Worm (Caenorhabditis elegans) whole organism, late embryonic: ENCODE measurements around the gene Y56A3A.7.

ENCODE experiments used
- C38D4.7 ChIP-seq: fragments of 200-800 bp; sonication (Bioruptor generic); optimal IDR thresholded peaks from 2 replicates; lab custom pipeline; 2018; ENCODE audit warnings: mild to moderate bottlenecking, missing genetic modification characterization, moderate library complexity, missing compliant biosample characterization
- F13H6.1 ChIP-seq: sonication (generic microtip); optimal IDR thresholded peaks from 2 replicates; lab custom pipeline; 2016; ENCODE audit warnings: missing genetic modification characterization, missing compliant biosample characterization
- K02D7.2 ChIP-seq: sonication (generic microtip); optimal IDR thresholded peaks from 2 replicates; lab custom pipeline; 2017; ENCODE audit warnings: mild to moderate bottlenecking, missing genetic modification characterization, missing compliant biosample characterization
- K09A11.1 ChIP-seq: sonication (generic microtip); optimal IDR thresholded peaks from 2 replicates; lab custom pipeline; 2017; ENCODE audit warnings: antibody characterized with exemption, mild to moderate bottlenecking, missing genetic modification characterization, missing compliant biosample characterization; ENCODE audit not compliant: insufficient read depth
- ahr-1 ChIP-seq: sonication (generic microtip); optimal IDR thresholded peaks from 2 replicates; lab custom pipeline; 2016; ENCODE audit warnings: missing genetic modification characterization, missing compliant biosample characterization
- ama-1 ChIP-seq: fragments of 150-350 bp; optimal IDR thresholded peaks from 2 replicates; lab custom pipeline; 2014
- ceh-2 ChIP-seq: sonication (generic microtip); optimal IDR thresholded peaks from 2 replicates; lab custom pipeline; 2016; ENCODE audit warnings: missing genotype, missing genetic modification characterization, missing compliant biosample characterization
- ceh-22 ChIP-seq: sonication (generic microtip); optimal IDR thresholded peaks from 2 replicates; lab custom pipeline; 2017; ENCODE audit warnings: missing biosample characterization, missing genetic modification characterization
- ceh-34 ChIP-seq: sonication (generic microtip); optimal IDR thresholded peaks from 2 replicates; lab custom pipeline; 2016; ENCODE audit warnings: mild to moderate bottlenecking, missing genetic modification characterization, missing compliant biosample characterization
- ceh-45 ChIP-seq: fragments of 200-800 bp; sonication (Bioruptor generic); IDR thresholded peaks from 2 replicates; pipeline ENCODE4 v1.3.6; 2022; ENCODE audit warnings: missing genetic modification reagents, missing genetic modification characterization, missing compliant biosample characterization
- ceh-6 ChIP-seq: fragments of 200-800 bp; sonication (Bioruptor generic); optimal IDR thresholded peaks from 2 replicates; lab custom pipeline; 2018; ENCODE audit warnings: mild to moderate bottlenecking, missing genetic modification characterization, missing compliant biosample characterization
- che-1 ChIP-seq: sonication (generic microtip); optimal IDR thresholded peaks from 2 replicates; lab custom pipeline; 2016; ENCODE audit warnings: mild to moderate bottlenecking, missing genetic modification characterization, missing compliant biosample characterization
- dve-1 ChIP-seq: sonication (generic microtip); optimal IDR thresholded peaks from 2 replicates; lab custom pipeline; 2017; ENCODE audit warnings: antibody characterized with exemption, mild to moderate bottlenecking, missing genetic modification characterization, missing compliant biosample characterization
- elt-2 ChIP-seq: sonication (generic microtip); optimal IDR thresholded peaks from 2 replicates; lab custom pipeline; 2016; ENCODE audit warnings: missing genetic modification reagents, missing genetic modification characterization, missing compliant biosample characterization
- elt-4 ChIP-seq: sonication (generic microtip); optimal IDR thresholded peaks from 2 replicates; lab custom pipeline; 2016; ENCODE audit warnings: missing genetic modification characterization, missing compliant biosample characterization
- eyg-1 ChIP-seq: sonication (generic microtip); optimal IDR thresholded peaks from 2 replicates; lab custom pipeline; 2016; ENCODE audit warnings: missing genotype, missing genetic modification characterization, missing compliant biosample characterization
- hlh-13 ChIP-seq: fragments of 200-800 bp; sonication (Bioruptor generic); optimal IDR thresholded peaks from 2 replicates; lab custom pipeline; 2018; ENCODE audit warnings: mild to moderate bottlenecking, missing genetic modification characterization, missing compliant biosample characterization
- hlh-8 ChIP-seq: sonication (generic microtip); optimal IDR thresholded peaks from 2 replicates; lab custom pipeline; 2016; ENCODE audit warnings: missing genotype, missing genetic modification characterization, missing compliant biosample characterization
- lim-6 ChIP-seq: sonication (generic microtip); optimal IDR thresholded peaks from 2 replicates; lab custom pipeline; 2016; ENCODE audit warnings: missing genetic modification characterization, missing compliant biosample characterization
- lin-11 ChIP-seq: fragments of 200-800 bp; sonication (Bioruptor generic); optimal IDR thresholded peaks from 2 replicates; lab custom pipeline; 2018; ENCODE audit warnings: mild to moderate bottlenecking, missing genetic modification characterization, missing compliant biosample characterization
- madf-2 ChIP-seq: sonication (generic microtip); optimal IDR thresholded peaks from 2 replicates; lab custom pipeline; 2017; ENCODE audit warnings: missing genetic modification characterization, missing compliant biosample characterization
- mec-3 ChIP-seq: sonication (generic microtip); optimal IDR thresholded peaks from 2 replicates; lab custom pipeline; 2016; ENCODE audit warnings: borderline replicate concordance, missing genetic modification characterization, missing compliant biosample characterization
- nfya-1 ChIP-seq: sonication (generic microtip); optimal IDR thresholded peaks from 2 replicates; lab custom pipeline; 2017; ENCODE audit warnings: missing genetic modification characterization, mild to moderate bottlenecking, missing compliant biosample characterization, antibody characterized with exemption, moderate library complexity
- npax-4 ChIP-seq: sonication (generic microtip); optimal IDR thresholded peaks from 2 replicates; lab custom pipeline; 2016; ENCODE audit warnings: missing genetic modification characterization, missing compliant biosample characterization
- pag-3 ChIP-seq: sonication (generic microtip); optimal IDR thresholded peaks from 2 replicates; lab custom pipeline; 2016; ENCODE audit warnings: missing compliant biosample characterization, missing genetic modification characterization, borderline replicate concordance
- pha-2 ChIP-seq: sonication (generic microtip); optimal IDR thresholded peaks from 2 replicates; lab custom pipeline; 2017; ENCODE audit warnings: mild to moderate bottlenecking, missing genetic modification characterization, missing compliant biosample characterization
- pha-4 ChIP-seq: fragments of 150-350 bp; optimal IDR thresholded peaks from 2 replicates; lab custom pipeline; 2018; ENCODE audit warnings: missing biosample characterization, missing genetic modification reagents, missing genetic modification characterization
- pqm-1 ChIP-seq: sonication (generic microtip); optimal IDR thresholded peaks from 2 replicates; lab custom pipeline; 2016; ENCODE audit warnings: missing genetic modification characterization, missing compliant biosample characterization
- pros-1 ChIP-seq: fragments of 150-350 bp; optimal IDR thresholded peaks from 2 replicates; lab custom pipeline; 2014; ENCODE audit warnings: missing biosample characterization, missing genetic modification reagents, missing genetic modification characterization
- rnt-1 ChIP-seq: sonication (generic microtip); optimal IDR thresholded peaks from 2 replicates; lab custom pipeline; 2016; ENCODE audit warnings: missing genetic modification characterization, missing compliant biosample characterization
- sox-2 ChIP-seq: fragments of 200-800 bp; sonication (Bioruptor generic); IDR thresholded peaks from 2 replicates; pipeline ENCODE4 v1.3.6; 2022; ENCODE audit warnings: missing genetic modification reagents, missing genetic modification characterization, missing compliant biosample characterization
- tbx-2 ChIP-seq: sonication (generic microtip); optimal IDR thresholded peaks from 2 replicates; lab custom pipeline; 2016; ENCODE audit warnings: missing genetic modification characterization, missing compliant biosample characterization
- unc-42 ChIP-seq: sonication (generic microtip); optimal IDR thresholded peaks from 2 replicates; lab custom pipeline; 2016; ENCODE audit warnings: missing genotype, missing genetic modification characterization, missing compliant biosample characterization
- ztf-16 ChIP-seq: sonication (generic microtip); optimal IDR thresholded peaks from 2 replicates; lab custom pipeline; 2017; ENCODE audit warnings: missing genetic modification characterization, missing compliant biosample characterization

The Y56A3A.7 gene

ce11 chrIII:11954150-11954549, 7.3 kb upstream of the Y56A3A.7 start:
- no peak for TF ChIP-seq eyg-1 (tag; lab: Kevin White, UChicago)
- peak; percentile 80 for TF ChIP-seq nfya-1 (tag; lab: Kevin White, UChicago)
- TF ChIP-seq npax-4 (tag; lab: Kevin White, UChicago), result no peak

ce11 chrIII:11951111-11951510, 4.3 kb upstream of the Y56A3A.7 start:
- TF ChIP-seq tbx-2 (tag; lab: Kevin White, UChicago) (no peak), sox-2 (no peak), K09A11.1 (no peak), pag-3 (tag; lab: Kevin White, UChicago) (no peak), ceh-2 (no peak), hlh-13 (GFP tag; lab: Kevin White, UChicago) (no peak), ama-1 (no peak), unc-42 (tag; lab: Kevin White, UChicago) (no peak), dve-1 (tag; lab: Kevin White, UChicago) (no peak), elt-4 (tag; lab: Kevin White, UChicago) (no peak), ceh-6 (GFP tag; lab: Kevin White, UChicago) (no peak), pros-1 (tag; lab: Kevin White, UChicago) (no peak), rnt-1 (no peak), lin-11 (tag; lab: Kevin White, UChicago) (no peak), che-1 (tag; lab: Kevin White, UChicago) (no peak), madf-2 (tag; lab: Kevin White, UChicago) (no peak), mec-3 (tag; lab: Kevin White, UChicago) (no peak), ztf-16 (tag; lab: Kevin White, UChicago) (no peak), pha-2 (tag; lab: Kevin White, UChicago) (no peak), lim-6 (tag; lab: Kevin White, UChicago) (no peak)

ce11 chrIII:11949276-11949879, 2.6 kb upstream of the Y56A3A.7 start:
- TF ChIP-seq elt-2, result no peak
- no peak for TF ChIP-seq pha-2 (tag; lab: Kevin White, UChicago)
- no peak for TF ChIP-seq elt-4 (tag; lab: Kevin White, UChicago)
- no peak for TF ChIP-seq pqm-1
- TF ChIP-seq F13H6.1, result no peak
- TF ChIP-seq lin-11 (tag; lab: Kevin White, UChicago), result no peak
- TF ChIP-seq, all 69 proteins: peak for 0

DNA sequence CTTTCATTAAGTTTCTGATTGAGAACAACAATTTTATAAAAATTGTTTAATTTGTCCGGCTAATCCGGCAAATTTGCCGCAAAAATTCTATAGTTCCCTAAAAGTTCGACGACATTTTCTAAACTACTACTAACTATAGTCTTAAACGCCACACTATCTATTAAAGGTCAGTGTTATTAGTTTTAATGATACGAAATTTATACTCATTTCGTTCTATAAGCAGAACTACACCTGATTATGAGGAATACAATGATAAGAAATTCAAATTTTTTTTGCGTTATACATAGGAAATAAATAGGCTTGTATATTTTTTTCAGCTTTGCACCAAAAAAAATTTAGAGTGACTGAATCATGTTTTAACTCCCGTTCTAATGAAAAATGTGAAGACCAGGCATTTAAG, 1.6 kb upstream of the Y56A3A.7 start:
- TF ChIP-seq tbx-2 (tag; lab: Kevin White, UChicago) (no peak), ceh-22 (tag; lab: Kevin White, UChicago) (no peak), elt-2 (no peak), pqm-1 (no peak), C38D4.7 (GFP tag; lab: Kevin White, UChicago) (no peak), lim-6 (tag; lab: Kevin White, UChicago) (no peak), ceh-34 (tag; lab: Kevin White, UChicago) (no peak), ahr-1 (tag; lab: Kevin White, UChicago) (no peak), K02D7.2 (tag; lab: Kevin White, UChicago) (no peak), sox-2 (no peak), rnt-1 (no peak), lin-11 (tag; lab: Kevin White, UChicago) (no peak), hlh-8 (tag; lab: Kevin White, UChicago) (no peak), eyg-1 (tag; lab: Kevin White, UChicago) (no peak), ceh-45 (GFP tag; lab: Robert Waterston, UW) (no peak), npax-4 (tag; lab: Kevin White, UChicago) (no peak), mec-3 (tag; lab: Kevin White, UChicago) (no peak), pha-4 (tag; lab: Kevin White, UChicago) (no peak)
